Worm (Caenorhabditis elegans) whole organism, midembryonic: ENCODE measurements around the gene F19B10.5.

Experiments used
- T22C8.4 ChIP-seq: fragments of 200-800 bp; sonication (Bioruptor generic); IDR thresholded peaks from 2 replicates; pipeline ENCODE4 v1.3.6; 2022; ENCODE audit warnings: missing genetic modification characterization, missing compliant biosample characterization
- cog-1 ChIP-seq: sonication (generic microtip); optimal IDR thresholded peaks from 2 replicates; lab custom pipeline; 2016; ENCODE audit warnings: missing genetic modification characterization, missing compliant biosample characterization
- med-1 ChIP-seq: sonication (generic microtip); optimal IDR thresholded peaks from 2 replicates; lab custom pipeline; 2017; ENCODE audit warnings: missing genetic modification characterization, mild to moderate bottlenecking, missing compliant biosample characterization, antibody characterized with exemption, missing genetic modification reagents; ENCODE audit not compliant: insufficient read depth
- tab-1 ChIP-seq: fragments of 200-800 bp; sonication (Bioruptor generic); IDR thresholded peaks from 2 replicates; pipeline ENCODE4 v1.3.6; 2022; ENCODE audit warnings: missing genetic modification characterization, missing compliant biosample characterization
- ztf-23 ChIP-seq: fragments of 200-800 bp; sonication (Bioruptor generic); IDR thresholded peaks from 2 replicates; pipeline ENCODE4 v1.3.6; 2022; ENCODE audit warnings: missing genetic modification reagents, missing genetic modification characterization, missing compliant biosample characterization
- ztf-29 ChIP-seq: fragments of 200-800 bp; sonication (Bioruptor generic); IDR thresholded peaks from 2 replicates; pipeline ENCODE4 v1.3.6; 2022; ENCODE audit warnings: missing genetic modification reagents, missing genetic modification characterization, missing compliant biosample characterization

- no peak for TF ChIP-seq T22C8.4 (GFP tag; lab: Robert Waterston, UW)
- no peak for TF ChIP-seq tab-1 (GFP tag; lab: Robert Waterston, UW)
- no peak for TF ChIP-seq ztf-23
- no peak for TF ChIP-seq ztf-29
- TF ChIP-seq med-1 (GFP tag; lab: Kevin White, UChicago): no peak
- no peak for TF ChIP-seq cog-1 (tag; lab: Kevin White, UChicago)
These were observed 23.5 kb downstream of the F19B10.5 start for ce11 chrII:3678978-3679377.
